Fruit fly (Drosophila melanogaster) whole organism, embryonic: ENCODE measurements around the gene Ras85D.

Experiments
- CG11696 ChIP-seq: fragments of 200-800 bp; sonication (Bioruptor generic); IDR thresholded peaks from 2 replicates; pipeline ENCODE4 v1.3.6; 2022; ENCODE audit warnings: missing biosample characterization, missing genetic modification characterization
- CG12104 ChIP-seq: fragments of 200-800 bp; sonication (Bioruptor generic); optimal IDR thresholded peaks from 3 replicates; lab custom pipeline; 2016; ENCODE audit warnings: missing biosample characterization, missing genetic modification characterization
- CG12942 ChIP-seq: fragments of 200-800 bp; sonication (Bioruptor generic); optimal IDR thresholded peaks from 3 replicates; lab custom pipeline; 2016; ENCODE audit warnings: missing biosample characterization, missing genetic modification characterization
- CG2202 ChIP-seq: fragments of 200-800 bp; sonication (Bioruptor generic); optimal IDR thresholded peaks from 2 replicates; lab custom pipeline; 2018; ENCODE audit warnings: missing biosample characterization, mild to moderate bottlenecking, missing genetic modification characterization
- CG6689 ChIP-seq: fragments of 200-800 bp; sonication (Bioruptor generic); IDR thresholded peaks from 2 replicates; pipeline ENCODE4 v1.3.6; 2022; ENCODE audit warnings: missing biosample characterization, missing genetic modification characterization

DNA sequence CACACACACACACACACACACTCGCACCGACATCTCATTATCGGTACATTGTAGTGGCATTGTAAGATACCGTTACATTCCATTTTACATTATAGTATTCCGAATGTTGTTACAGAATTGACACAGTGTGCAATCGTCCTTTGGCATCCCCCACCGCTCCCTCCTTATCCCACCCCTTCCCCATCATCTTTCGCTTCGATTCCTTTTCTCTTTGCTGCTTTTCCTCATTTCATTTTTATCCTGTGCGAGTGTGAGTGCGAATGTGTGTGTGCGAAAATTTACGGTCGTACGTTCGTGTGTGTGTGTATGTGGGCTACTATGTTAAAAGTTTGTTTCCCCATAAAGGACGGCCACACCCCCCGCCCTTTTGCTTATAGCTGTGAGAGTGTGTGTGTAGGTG lies 20.8 kb downstream of the Ras85D start:
- no peak for TF ChIP-seq CG11696 (GFP tag; lab: Robert Waterston, UW)
- no peak for TF ChIP-seq CG12104 (GFP tag; lab: Kevin White, UChicago)
- no peak for TF ChIP-seq CG12942 (GFP tag; lab: Kevin White, UChicago)
- TF ChIP-seq CG6689 (GFP tag; lab: Robert Waterston, UW) = no peak
- no peak for TF ChIP-seq CG2202
